Worm (Caenorhabditis elegans) whole organism, L4/young adult: ENCODE results near the gene nlp-48.

Experiments
- W03F9.2 ChIP-seq: fragments of 150-350 bp; optimal IDR thresholded peaks from 2 replicates; lab custom pipeline; 2014; ENCODE audit warnings: missing biosample characterization, missing genetic modification characterization
- dao-5 ChIP-seq: sonication (generic microtip); optimal IDR thresholded peaks from 2 replicates; lab custom pipeline; 2016; ENCODE audit warnings: missing genotype, missing genetic modification characterization, moderate library complexity, missing compliant biosample characterization
- him-1 ChIP-seq: sonication (generic microtip); optimal IDR thresholded peaks from 2 replicates; lab custom pipeline; 2016; ENCODE audit warnings: missing genotype, missing genetic modification reagents, missing genetic modification characterization, missing compliant biosample characterization

DNA sequence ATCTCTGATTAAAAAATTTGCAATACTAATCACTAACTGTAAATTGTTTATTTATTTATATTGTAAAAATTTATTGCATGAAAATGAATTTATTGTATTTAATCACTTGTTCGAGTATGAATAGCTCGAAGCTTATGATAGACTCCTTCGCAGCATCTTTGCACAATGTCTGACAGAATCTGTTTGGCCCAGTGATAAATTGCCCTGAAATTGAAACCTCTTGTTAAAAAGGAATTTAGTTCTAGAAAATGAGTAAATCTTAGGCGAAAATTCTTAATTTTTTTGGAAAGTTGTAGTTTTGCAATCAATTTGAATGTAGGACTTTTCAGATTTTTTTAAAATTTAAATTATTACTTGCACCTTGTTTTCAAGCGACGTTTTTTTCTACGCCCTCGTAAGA, 34.1 kb upstream of the nlp-48 start:
- TF ChIP-seq him-1 (tag; lab: Kevin White, UChicago): no peak
- no peak for TF ChIP-seq dao-5
- TF ChIP-seq W03F9.2: no peak
